Worm (Caenorhabditis elegans) whole organism, L4 larva: ENCODE data around the gene T21B10.4.

Experiments used
- D1046.2 ChIP-seq: fragments of 200-800 bp; sonication (Bioruptor generic); IDR thresholded peaks from 2 replicates; pipeline ENCODE4 v1.3.6; 2022; ENCODE audit warnings: missing genetic modification characterization, missing compliant biosample characterization
- F10B5.3 ChIP-seq: sonication (generic microtip); optimal IDR thresholded peaks from 2 replicates; lab custom pipeline; 2016; ENCODE audit warnings: mild to moderate bottlenecking, missing genetic modification characterization, missing compliant biosample characterization
- F26F4.8 ChIP-seq: fragments of 200-800 bp; sonication (Bioruptor generic); conservative IDR thresholded peaks from 2 replicates; pipeline ENCODE4 v1.3.6; 2022; ENCODE audit warnings: missing genetic modification characterization, missing compliant biosample characterization
- F37D6.2 ChIP-seq: sonication (generic microtip); optimal IDR thresholded peaks from 2 replicates; lab custom pipeline; 2016; ENCODE audit warnings: mild to moderate bottlenecking, missing genetic modification characterization, missing compliant biosample characterization
- F49E8.2 ChIP-seq: sonication (generic microtip); optimal IDR thresholded peaks from 2 replicates; lab custom pipeline; 2016; ENCODE audit warnings: missing compliant biosample characterization, mild to moderate bottlenecking, missing genetic modification characterization, borderline replicate concordance
- R02D3.7 ChIP-seq: fragments of 150-350 bp; sonication (generic microtip); optimal IDR thresholded peaks from 3 replicates; lab custom pipeline; 2014; ENCODE audit warnings: missing biosample characterization, missing genetic modification characterization
- T26A8.4 ChIP-seq: fragments of 200-800 bp; sonication (Bioruptor generic); IDR thresholded peaks from 2 replicates; pipeline ENCODE4 v1.3.6; 2022; ENCODE audit warnings: missing genetic modification characterization, missing compliant biosample characterization
- Y48G9A.11 ChIP-seq: fragments of 200-800 bp; sonication (Bioruptor generic); IDR thresholded peaks from 2 replicates; pipeline ENCODE4 v1.3.6; 2022; ENCODE audit warnings: missing genetic modification reagents, missing genetic modification characterization, missing compliant biosample characterization
- ZK337.2 ChIP-seq: fragments of 200-800 bp; sonication (Bioruptor generic); IDR thresholded peaks from 2 replicates; pipeline ENCODE4 v1.3.6; 2022; ENCODE audit warnings: missing genetic modification reagents, missing genetic modification characterization, missing compliant biosample characterization
- attf-4 ChIP-seq: sonication (generic microtip); optimal IDR thresholded peaks from 3 replicates; lab custom pipeline; 2017; ENCODE audit warnings: missing biosample characterization, missing genetic modification characterization
- ceh-20 ChIP-seq: fragments of 200-800 bp; sonication (Bioruptor generic); IDR thresholded peaks from 2 replicates; pipeline ENCODE4 v1.3.6; 2022; ENCODE audit warnings: missing genetic modification reagents, missing genetic modification characterization, missing compliant biosample characterization
- ceh-32 ChIP-seq: sonication (generic microtip); optimal IDR thresholded peaks from 2 replicates; lab custom pipeline; 2016; ENCODE audit warnings: mild to moderate bottlenecking, missing genetic modification characterization, missing compliant biosample characterization; ENCODE audit not compliant: poor library complexity
- ceh-62 ChIP-seq: sonication (generic microtip); optimal IDR thresholded peaks from 2 replicates; lab custom pipeline; 2017; ENCODE audit warnings: missing biosample characterization, missing genetic modification characterization
- ces-1 ChIP-seq: fragments of 150-350 bp; sonication (generic microtip); optimal IDR thresholded peaks from 4 replicates; lab custom pipeline; 2014; ENCODE audit warnings: missing biosample characterization, missing genetic modification reagents, missing genetic modification characterization
- cey-2 ChIP-seq: sonication (generic microtip); optimal IDR thresholded peaks from 3 replicates; lab custom pipeline; 2017; ENCODE audit warnings: missing genetic modification characterization, mild to moderate bottlenecking, missing compliant biosample characterization, antibody characterized with exemption, borderline replicate concordance; ENCODE audit not compliant: insufficient read depth
- daf-12 ChIP-seq: fragments of 150-350 bp; optimal IDR thresholded peaks from 2 replicates; lab custom pipeline; 2014; ENCODE audit warnings: missing biosample characterization, missing genetic modification reagents, missing genetic modification characterization
- daf-16 ChIP-seq, 3 experiments: sonication (generic microtip); optimal IDR thresholded peaks; 2 replicates each; lab custom pipeline; 2016 to 2017; ENCODE audit warnings: missing genetic modification characterization in 3 of 3, missing genetic modification reagents in 3 of 3, mild to moderate bottlenecking in 2 of 3, missing compliant biosample characterization in 2 of 3, missing biosample characterization in 1 of 3, moderate library complexity in 1 of 3
- daf-19 ChIP-seq: fragments of 200-800 bp; sonication (Bioruptor generic); conservative IDR thresholded peaks from 2 replicates; pipeline ENCODE4 v1.3.6; 2022; ENCODE audit warnings: missing genetic modification characterization, missing compliant biosample characterization
- daf-8 ChIP-seq: fragments of 200-800 bp; sonication (Bioruptor generic); IDR thresholded peaks from 2 replicates; pipeline ENCODE4 v1.3.6; 2022; ENCODE audit warnings: missing genetic modification characterization, missing compliant biosample characterization
- dmd-8 ChIP-seq: fragments of 200-800 bp; sonication (Bioruptor generic); IDR thresholded peaks from 2 replicates; pipeline ENCODE4 v1.3.6; 2022; ENCODE audit warnings: missing genetic modification characterization, missing compliant biosample characterization
- dve-1 ChIP-seq: sonication (generic microtip); optimal IDR thresholded peaks from 2 replicates; lab custom pipeline; 2017; ENCODE audit warnings: antibody characterized with exemption, mild to moderate bottlenecking, missing genetic modification characterization, missing compliant biosample characterization; ENCODE audit not compliant: insufficient read depth
- egl-27 ChIP-seq: sonication (generic microtip); optimal IDR thresholded peaks from 3 replicates; lab custom pipeline; 2017; ENCODE audit warnings: missing biosample characterization, missing genetic modification reagents, missing genetic modification characterization
- egl-43 ChIP-seq: fragments of 200-800 bp; sonication (Bioruptor generic); IDR thresholded peaks from 2 replicates; pipeline ENCODE4 v1.3.6; 2022; ENCODE audit warnings: missing genetic modification reagents, missing genetic modification characterization, missing compliant biosample characterization
- lim-7 ChIP-seq: fragments of 200-800 bp; sonication (Bioruptor generic); IDR thresholded peaks from 2 replicates; pipeline ENCODE4 v1.3.6; 2022; ENCODE audit warnings: missing genetic modification characterization, missing compliant biosample characterization
- lin-1 ChIP-seq: fragments of 200-800 bp; sonication (Bioruptor generic); IDR thresholded peaks from 2 replicates; pipeline ENCODE4 v1.3.6; 2022; ENCODE audit warnings: missing genetic modification reagents, missing genetic modification characterization, missing compliant biosample characterization
- lin-13 ChIP-seq: fragments of 150-350 bp; optimal IDR thresholded peaks from 2 replicates; lab custom pipeline; 2014; ENCODE audit warnings: missing biosample characterization, missing genetic modification reagents, missing genetic modification characterization
- lin-38 ChIP-seq: fragments of 200-800 bp; sonication (Bioruptor generic); IDR thresholded peaks from 2 replicates; pipeline ENCODE4 v1.3.6; 2022; ENCODE audit warnings: missing genetic modification reagents, missing genetic modification characterization, missing compliant biosample characterization
- lin-39 ChIP-seq: fragments of 150-350 bp; optimal IDR thresholded peaks from 2 replicates; lab custom pipeline; 2014; ENCODE audit warnings: missing biosample characterization, missing genetic modification reagents, missing genetic modification characterization
- lsy-2 ChIP-seq, 2 experiments: fragments of 150-350 bp in 1 of 2; sonication (generic microtip) in 1 of 2; optimal IDR thresholded peaks; 2 replicates each; lab custom pipeline; 2014 to 2017; ENCODE audit warnings: missing biosample characterization in 2 of 2, missing genetic modification characterization in 2 of 2
- madf-5 ChIP-seq, 2 experiments: fragments of 200-800 bp; sonication (Bioruptor generic); IDR thresholded peaks; 2 replicates each; pipeline ENCODE4 v1.3.6; 2022; ENCODE audit warnings: missing compliant biosample characterization in 2 of 2, missing genetic modification characterization in 2 of 2
- madf-9 ChIP-seq: fragments of 200-800 bp; sonication (Bioruptor generic); conservative IDR thresholded peaks from 2 replicates; pipeline ENCODE4 v1.3.6; 2022; ENCODE audit warnings: missing genetic modification reagents, missing genetic modification characterization, missing compliant biosample characterization
- mdt-29 ChIP-seq: fragments of 200-800 bp; sonication (Bioruptor generic); IDR thresholded peaks from 2 replicates; pipeline ENCODE4 v1.3.6; 2022; ENCODE audit warnings: missing genetic modification reagents, missing genetic modification characterization, missing compliant biosample characterization
- mxl-2 ChIP-seq: fragments of 200-800 bp; sonication (Bioruptor generic); conservative IDR thresholded peaks from 2 replicates; pipeline ENCODE4 v1.3.6; 2022; ENCODE audit warnings: missing genetic modification reagents, missing genetic modification characterization, missing compliant biosample characterization
- mxl-3 ChIP-seq: fragments of 200-800 bp; sonication (Bioruptor generic); optimal IDR thresholded peaks from 2 replicates; lab custom pipeline; 2018; ENCODE audit warnings: mild to moderate bottlenecking, missing genetic modification characterization, missing compliant biosample characterization
- nhr-11 ChIP-seq: fragments of 150-350 bp; optimal IDR thresholded peaks from 2 replicates; lab custom pipeline; 2014; ENCODE audit warnings: missing biosample characterization, missing genetic modification characterization
- nhr-111 ChIP-seq: fragments of 200-800 bp; sonication (Bioruptor generic); optimal IDR thresholded peaks from 2 replicates; lab custom pipeline; 2018; ENCODE audit warnings: mild to moderate bottlenecking, missing genetic modification characterization, missing compliant biosample characterization
- nhr-237 ChIP-seq: sonication (generic microtip); optimal IDR thresholded peaks from 2 replicates; lab custom pipeline; 2017; ENCODE audit warnings: missing biosample characterization, missing genetic modification characterization
- nhr-41 ChIP-seq: fragments of 200-800 bp; sonication (Bioruptor generic); IDR thresholded peaks from 2 replicates; pipeline ENCODE4 v1.3.6; 2022; ENCODE audit warnings: missing genetic modification reagents, missing genetic modification characterization, missing compliant biosample characterization
- nhr-6 ChIP-seq: fragments of 150-350 bp; optimal IDR thresholded peaks from 2 replicates; lab custom pipeline; 2014; ENCODE audit warnings: missing biosample characterization, missing genetic modification characterization
- pha-4 ChIP-seq, 2 experiments: fragments of 150-350 bp in 1 of 2; fragments of 200-800 bp in 1 of 2; sonication (Bioruptor generic) in 1 of 2; IDR thresholded peaks in 1 of 2; optimal IDR thresholded peaks in 1 of 2; 2 replicates each; pipeline versions ENCODE4 v1.3.6 to Lab custom; 2014 to 2022; ENCODE audit warnings: missing genetic modification characterization in 2 of 2, missing genetic modification reagents in 2 of 2, missing biosample characterization in 1 of 2, missing compliant biosample characterization in 1 of 2
- saeg-2 ChIP-seq: fragments of 200-800 bp; sonication (Bioruptor generic); IDR thresholded peaks from 2 replicates; pipeline ENCODE4 v1.3.6; 2022; ENCODE audit warnings: missing genetic modification reagents, missing genetic modification characterization, missing compliant biosample characterization
- sdz-12 ChIP-seq: fragments of 200-800 bp; sonication (Bioruptor generic); optimal IDR thresholded peaks from 2 replicates; lab custom pipeline; 2018; ENCODE audit warnings: mild to moderate bottlenecking, missing genetic modification characterization, missing compliant biosample characterization
- skn-1 ChIP-seq: fragments of 150-350 bp; optimal IDR thresholded peaks from 2 replicates; lab custom pipeline; 2014; ENCODE audit warnings: missing biosample characterization, missing genetic modification characterization
- spr-1 ChIP-seq: sonication (generic microtip); optimal IDR thresholded peaks from 2 replicates; lab custom pipeline; 2016; ENCODE audit warnings: mild to moderate bottlenecking, missing genetic modification characterization, missing compliant biosample characterization
- spr-3 ChIP-seq: fragments of 200-800 bp; sonication (Bioruptor generic); optimal IDR thresholded peaks from 2 replicates; lab custom pipeline; 2018; ENCODE audit warnings: mild to moderate bottlenecking, missing genetic modification characterization, missing compliant biosample characterization
- tag-97 ChIP-seq: fragments of 200-800 bp; sonication (Bioruptor generic); IDR thresholded peaks from 2 replicates; pipeline ENCODE4 v1.3.6; 2022; ENCODE audit warnings: missing genetic modification characterization, missing compliant biosample characterization
- unc-39 ChIP-seq: sonication (generic microtip); optimal IDR thresholded peaks from 2 replicates; lab custom pipeline; 2017; ENCODE audit warnings: missing biosample characterization, missing genetic modification characterization
- zip-2 ChIP-seq: fragments of 150-350 bp; optimal IDR thresholded peaks from 2 replicates; lab custom pipeline; 2014; ENCODE audit warnings: missing biosample characterization, missing genetic modification characterization
- ztf-7 ChIP-seq: fragments of 150-350 bp; optimal IDR thresholded peaks from 2 replicates; lab custom pipeline; 2014; ENCODE audit warnings: missing biosample characterization, missing genetic modification characterization

Gene T21B10.4

DNA sequence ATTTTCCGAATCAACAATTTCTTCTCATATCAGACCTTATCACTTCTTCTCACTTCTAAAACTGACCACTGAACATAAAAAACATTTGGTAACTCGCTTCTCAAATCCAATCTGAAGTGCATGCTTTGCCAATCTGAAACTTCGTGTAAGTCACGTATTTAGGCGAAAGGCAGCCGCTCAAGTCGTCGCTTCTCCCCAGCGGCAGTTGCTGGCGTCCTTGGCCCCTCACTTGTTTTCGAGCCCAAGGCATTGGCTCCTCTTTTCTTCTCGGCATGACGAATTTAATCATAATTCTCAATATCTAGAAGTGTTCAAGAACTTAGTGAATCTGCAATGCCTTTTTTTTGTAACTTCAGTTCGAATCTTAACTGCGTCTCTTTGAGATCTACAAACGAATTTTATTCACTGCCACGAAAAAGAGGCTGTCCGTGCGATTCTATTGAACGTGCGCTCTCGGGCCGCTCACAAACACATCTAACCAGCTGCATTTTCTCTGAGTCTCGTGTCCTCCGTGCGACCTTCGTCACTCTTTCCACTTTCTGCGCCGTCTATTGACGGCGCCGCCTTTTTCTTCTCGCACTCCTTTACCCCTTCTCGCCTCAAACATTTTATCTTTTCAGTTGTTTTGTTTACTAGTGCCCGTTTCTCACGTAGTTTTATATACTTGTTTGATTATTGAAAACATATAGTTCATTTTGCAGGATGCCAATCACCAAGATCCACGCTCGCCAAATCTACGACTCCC, 9.1 kb upstream of the T21B10.4 start (continued):
- TF ChIP-seq spr-1 (tag; lab: Kevin White, UChicago) = peak; percentile 4
- no peak for TF ChIP-seq mdt-29 (GFP tag; lab: Robert Waterston, UW)
- TF ChIP-seq nhr-41 = no peak
- no peak for TF ChIP-seq mxl-3
- TF ChIP-seq spr-3 (GFP tag; lab: Kevin White, UChicago) = no peak
- TF ChIP-seq lim-7 (GFP tag; lab: Robert Waterston, UW) = no peak
- TF ChIP-seq nhr-11 (tag; lab: Kevin White, UChicago) = no peak
- no peak for TF ChIP-seq skn-1
- no peak for TF ChIP-seq ces-1
- TF ChIP-seq lsy-2 (tag; optimal IDR thresholded peaks at IDR 0.05; lab: Kevin White, UChicago) = peak; percentile 0 to 28
- TF ChIP-seq daf-16 (GFP tag; optimal IDR thresholded peaks at IDR 0.05; lab: Kevin White, UChicago) = no peak
- TF ChIP-seq daf-16 (tag; optimal IDR thresholded peaks at IDR 0.05; lab: Kevin White, UChicago) = peak; percentile 78
- no peak for TF ChIP-seq tag-97
- TF ChIP-seq dmd-8 (GFP tag; lab: Robert Waterston, UW) = no peak
- TF ChIP-seq pha-4 (GFP tag; IDR thresholded peaks at IDR 0.05; lab: Robert Waterston, UW) = 0 out of 2 replicates have a peak, but pooled peaks have one; percentile 34
- TF ChIP-seq pha-4 (tag; optimal IDR thresholded peaks at IDR 0.05; lab: Kevin White, UChicago) = no peak
- no peak for TF ChIP-seq nhr-111
- no peak for TF ChIP-seq daf-12 (tag; lab: Kevin White, UChicago)
- TF ChIP-seq mxl-2 (GFP tag; lab: Robert Waterston, UW) = no peak
- no peak for TF ChIP-seq nhr-6 (tag; lab: Kevin White, UChicago)
- no peak for TF ChIP-seq F49E8.2
- no peak for TF ChIP-seq T26A8.4
- no peak for TF ChIP-seq Y48G9A.11 (GFP tag; lab: Robert Waterston, UW)
- TF ChIP-seq madf-9 (GFP tag; lab: Robert Waterston, UW) = 0 out of 2 replicates have a peak, but pooled peaks have one; percentile 21
- 0 out of 2 replicates have a peak, but pooled peaks have one; percentile 3 for TF ChIP-seq egl-43
- TF ChIP-seq R02D3.7 = no peak
- no peak for TF ChIP-seq F10B5.3
- 0 out of 2 replicates have a peak, but pooled peaks have one; percentile 11 for TF ChIP-seq F26F4.8 (GFP tag; lab: Robert Waterston, UW)
- TF ChIP-seq daf-19 = no peak
- TF ChIP-seq ceh-32 (tag; lab: Kevin White, UChicago) = no peak
- TF ChIP-seq lin-13 (GFP tag; lab: Kevin White, UChicago) = no peak
- TF ChIP-seq dve-1 (tag; lab: Kevin White, UChicago) = peak; percentile 28
- TF ChIP-seq lin-1 (GFP tag; lab: Robert Waterston, UW) = no peak
- no peak for TF ChIP-seq zip-2 (tag; lab: Kevin White, UChicago)
- TF ChIP-seq F37D6.2 (tag; lab: Kevin White, UChicago) = no peak
- no peak for TF ChIP-seq ceh-20 (GFP tag; lab: Robert Waterston, UW)
- TF ChIP-seq attf-4 (tag; lab: Kevin White, UChicago) = no peak
- no peak for TF ChIP-seq daf-8
- no peak for TF ChIP-seq saeg-2 (GFP tag; lab: Robert Waterston, UW)
- TF ChIP-seq ZK337.2 (GFP tag; lab: Robert Waterston, UW) = no peak
- no peak for TF ChIP-seq nhr-237 (tag; lab: Kevin White, UChicago)
- no peak for TF ChIP-seq ceh-62
- no peak for TF ChIP-seq lin-38
- TF ChIP-seq egl-27 (tag; lab: Kevin White, UChicago) = no peak
- TF ChIP-seq ztf-7 (tag; lab: Kevin White, UChicago) = no peak
- no peak for TF ChIP-seq D1046.2 (GFP tag; lab: Robert Waterston, UW)
- no peak for TF ChIP-seq unc-39 (tag; lab: Kevin White, UChicago)
- TF ChIP-seq sdz-12 = no peak
- no peak for TF ChIP-seq madf-5 (GFP tag; IDR thresholded peaks at IDR 0.05; lab: Robert Waterston, UW)
- no peak for TF ChIP-seq lin-39
- TF ChIP-seq cey-2 = no peak
